Worm (Caenorhabditis elegans) whole organism, late embryonic: ENCODE measurements around the gene Y7A5A.20.
A peak's percentile ranks its signal among the peaks of the same experiment; 100 is the strongest.

Experiments
- C38D4.7 ChIP-seq: fragments of 200-800 bp; sonication (Bioruptor generic); optimal IDR thresholded peaks from 2 replicates; lab custom pipeline; 2018; ENCODE audit warnings: mild to moderate bottlenecking, missing genetic modification characterization, moderate library complexity, missing compliant biosample characterization
- K09A11.1 ChIP-seq: sonication (generic microtip); optimal IDR thresholded peaks from 2 replicates; lab custom pipeline; 2017; ENCODE audit warnings: antibody characterized with exemption, mild to moderate bottlenecking, missing genetic modification characterization, missing compliant biosample characterization; ENCODE audit not compliant: insufficient read depth
- Y22D7AL.16 ChIP-seq: sonication (generic microtip); optimal IDR thresholded peaks from 2 replicates; lab custom pipeline; 2016; ENCODE audit warnings: missing genetic modification characterization, missing compliant biosample characterization
- ceh-18 ChIP-seq: sonication (generic microtip); optimal IDR thresholded peaks from 2 replicates; lab custom pipeline; 2016; ENCODE audit warnings: missing genetic modification characterization, missing compliant biosample characterization
- ceh-2 ChIP-seq: sonication (generic microtip); optimal IDR thresholded peaks from 2 replicates; lab custom pipeline; 2016; ENCODE audit warnings: missing genotype, missing genetic modification characterization, missing compliant biosample characterization
- ceh-22 ChIP-seq: sonication (generic microtip); optimal IDR thresholded peaks from 2 replicates; lab custom pipeline; 2017; ENCODE audit warnings: missing biosample characterization, missing genetic modification characterization
- ceh-30 ChIP-seq: fragments of 150-350 bp; optimal IDR thresholded peaks from 2 replicates; lab custom pipeline; 2014; ENCODE audit warnings: missing biosample characterization, missing genetic modification characterization
- ceh-31 ChIP-seq: sonication (generic microtip); optimal IDR thresholded peaks from 2 replicates; lab custom pipeline; 2016; ENCODE audit warnings: missing genetic modification characterization, missing compliant biosample characterization
- ceh-45 ChIP-seq: fragments of 200-800 bp; sonication (Bioruptor generic); IDR thresholded peaks from 2 replicates; pipeline ENCODE4 v1.3.6; 2022; ENCODE audit warnings: missing genetic modification reagents, missing genetic modification characterization, missing compliant biosample characterization
- ceh-48 ChIP-seq: sonication (generic microtip); optimal IDR thresholded peaks from 2 replicates; lab custom pipeline; 2016; ENCODE audit warnings: missing genetic modification characterization, inconsistent platforms, missing compliant biosample characterization
- ceh-9 ChIP-seq: sonication (generic microtip); optimal IDR thresholded peaks from 2 replicates; lab custom pipeline; 2016; ENCODE audit warnings: mild to moderate bottlenecking, missing genetic modification characterization, inconsistent platforms, missing compliant biosample characterization
- dmd-4 ChIP-seq: sonication (generic microtip); optimal IDR thresholded peaks from 2 replicates; lab custom pipeline; 2016; ENCODE audit warnings: borderline replicate concordance, missing genetic modification characterization, missing compliant biosample characterization
- dve-1 ChIP-seq: sonication (generic microtip); optimal IDR thresholded peaks from 2 replicates; lab custom pipeline; 2017; ENCODE audit warnings: antibody characterized with exemption, mild to moderate bottlenecking, missing genetic modification characterization, missing compliant biosample characterization
- elt-2 ChIP-seq: sonication (generic microtip); optimal IDR thresholded peaks from 2 replicates; lab custom pipeline; 2016; ENCODE audit warnings: missing genetic modification reagents, missing genetic modification characterization, missing compliant biosample characterization
- elt-4 ChIP-seq: sonication (generic microtip); optimal IDR thresholded peaks from 2 replicates; lab custom pipeline; 2016; ENCODE audit warnings: missing genetic modification characterization, missing compliant biosample characterization
- ets-4 ChIP-seq: sonication (generic microtip); optimal IDR thresholded peaks from 2 replicates; lab custom pipeline; 2016; ENCODE audit warnings: missing genetic modification characterization, missing compliant biosample characterization
- eyg-1 ChIP-seq: sonication (generic microtip); optimal IDR thresholded peaks from 2 replicates; lab custom pipeline; 2016; ENCODE audit warnings: missing genotype, missing genetic modification characterization, missing compliant biosample characterization
- fax-1 ChIP-seq: sonication (generic microtip); optimal IDR thresholded peaks from 2 replicates; lab custom pipeline; 2016; ENCODE audit warnings: missing genotype, missing genetic modification characterization, missing compliant biosample characterization
- fkh-6 ChIP-seq: sonication (generic microtip); optimal IDR thresholded peaks from 2 replicates; lab custom pipeline; 2016; ENCODE audit warnings: missing genetic modification characterization, missing compliant biosample characterization
- hlh-13 ChIP-seq: fragments of 200-800 bp; sonication (Bioruptor generic); optimal IDR thresholded peaks from 2 replicates; lab custom pipeline; 2018; ENCODE audit warnings: mild to moderate bottlenecking, missing genetic modification characterization, missing compliant biosample characterization
- hlh-15 ChIP-seq: sonication (generic microtip); optimal IDR thresholded peaks from 2 replicates; lab custom pipeline; 2016; ENCODE audit warnings: missing genetic modification characterization, missing compliant biosample characterization
- hlh-30 ChIP-seq: sonication (generic microtip); optimal IDR thresholded peaks from 2 replicates; lab custom pipeline; 2017; ENCODE audit warnings: antibody characterized with exemption, missing genetic modification characterization, missing compliant biosample characterization; ENCODE audit not compliant: insufficient read depth
- hlh-6 ChIP-seq: sonication (generic microtip); optimal IDR thresholded peaks from 2 replicates; lab custom pipeline; 2016; ENCODE audit warnings: missing genotype, missing genetic modification characterization, missing compliant biosample characterization
- hlh-8 ChIP-seq: sonication (generic microtip); optimal IDR thresholded peaks from 2 replicates; lab custom pipeline; 2016; ENCODE audit warnings: missing genotype, missing genetic modification characterization, missing compliant biosample characterization
- lim-6 ChIP-seq: sonication (generic microtip); optimal IDR thresholded peaks from 2 replicates; lab custom pipeline; 2016; ENCODE audit warnings: missing genetic modification characterization, missing compliant biosample characterization
- lin-11 ChIP-seq: fragments of 200-800 bp; sonication (Bioruptor generic); optimal IDR thresholded peaks from 2 replicates; lab custom pipeline; 2018; ENCODE audit warnings: mild to moderate bottlenecking, missing genetic modification characterization, missing compliant biosample characterization
- mec-3 ChIP-seq: sonication (generic microtip); optimal IDR thresholded peaks from 2 replicates; lab custom pipeline; 2016; ENCODE audit warnings: borderline replicate concordance, missing genetic modification characterization, missing compliant biosample characterization
- nfya-1 ChIP-seq: sonication (generic microtip); optimal IDR thresholded peaks from 2 replicates; lab custom pipeline; 2017; ENCODE audit warnings: missing genetic modification characterization, mild to moderate bottlenecking, missing compliant biosample characterization, antibody characterized with exemption, moderate library complexity
- nhr-232 ChIP-seq: sonication (generic microtip); optimal IDR thresholded peaks from 2 replicates; lab custom pipeline; 2016; ENCODE audit warnings: missing genetic modification characterization, missing compliant biosample characterization
- pag-3 ChIP-seq: sonication (generic microtip); optimal IDR thresholded peaks from 2 replicates; lab custom pipeline; 2016; ENCODE audit warnings: missing compliant biosample characterization, missing genetic modification characterization, borderline replicate concordance
- pat-9 ChIP-seq: fragments of 200-800 bp; sonication (Bioruptor generic); optimal IDR thresholded peaks from 2 replicates; lab custom pipeline; 2018; ENCODE audit warnings: mild to moderate bottlenecking, missing genetic modification characterization, moderate library complexity, missing compliant biosample characterization
- pha-2 ChIP-seq: sonication (generic microtip); optimal IDR thresholded peaks from 2 replicates; lab custom pipeline; 2017; ENCODE audit warnings: mild to moderate bottlenecking, missing genetic modification characterization, missing compliant biosample characterization
- pha-4 ChIP-seq: fragments of 150-350 bp; optimal IDR thresholded peaks from 2 replicates; lab custom pipeline; 2018; ENCODE audit warnings: missing biosample characterization, missing genetic modification reagents, missing genetic modification characterization
- pros-1 ChIP-seq: fragments of 150-350 bp; optimal IDR thresholded peaks from 2 replicates; lab custom pipeline; 2014; ENCODE audit warnings: missing biosample characterization, missing genetic modification reagents, missing genetic modification characterization
- ref-2 ChIP-seq: sonication (generic microtip); optimal IDR thresholded peaks from 2 replicates; lab custom pipeline; 2016; ENCODE audit warnings: missing genetic modification characterization, missing compliant biosample characterization
- rnt-1 ChIP-seq: sonication (generic microtip); optimal IDR thresholded peaks from 2 replicates; lab custom pipeline; 2016; ENCODE audit warnings: missing genetic modification characterization, missing compliant biosample characterization
- sdc-2 ChIP-seq: sonication (generic microtip); optimal IDR thresholded peaks from 2 replicates; lab custom pipeline; 2016; ENCODE audit warnings: missing genotype, missing genetic modification characterization, missing compliant biosample characterization
- sox-2 ChIP-seq: fragments of 200-800 bp; sonication (Bioruptor generic); IDR thresholded peaks from 2 replicates; pipeline ENCODE4 v1.3.6; 2022; ENCODE audit warnings: missing genetic modification reagents, missing genetic modification characterization, missing compliant biosample characterization
- sox-4 ChIP-seq: sonication (generic microtip); optimal IDR thresholded peaks from 2 replicates; lab custom pipeline; 2017; ENCODE audit warnings: mild to moderate bottlenecking, missing genetic modification characterization, inconsistent platforms, missing compliant biosample characterization
- syd-9 ChIP-seq: sonication (generic microtip); optimal IDR thresholded peaks from 2 replicates; lab custom pipeline; 2016; ENCODE audit warnings: mild to moderate bottlenecking, missing genetic modification characterization, moderate library complexity, missing compliant biosample characterization
- tbx-2 ChIP-seq: sonication (generic microtip); optimal IDR thresholded peaks from 2 replicates; lab custom pipeline; 2016; ENCODE audit warnings: missing genetic modification characterization, missing compliant biosample characterization
- tbx-7 ChIP-seq: sonication (generic microtip); optimal IDR thresholded peaks from 2 replicates; lab custom pipeline; 2016; ENCODE audit warnings: missing genotype, missing genetic modification characterization, missing compliant biosample characterization
- unc-3 ChIP-seq, 2 experiments: fragments of 200-800 bp in 1 of 2; sonication (Bioruptor generic) in 1 of 2; sonication (generic microtip) in 1 of 2; conservative IDR thresholded peaks in 1 of 2; optimal IDR thresholded peaks in 1 of 2; 2 replicates each; pipeline versions ENCODE4 v1.3.6 to Lab custom; 2016 to 2022; ENCODE audit warnings: missing compliant biosample characterization in 2 of 2, missing genetic modification characterization in 2 of 2, missing genetic modification reagents in 1 of 2
- unc-42 ChIP-seq: sonication (generic microtip); optimal IDR thresholded peaks from 2 replicates; lab custom pipeline; 2016; ENCODE audit warnings: missing genotype, missing genetic modification characterization, missing compliant biosample characterization
- unc-55 ChIP-seq: sonication (generic microtip); optimal IDR thresholded peaks from 2 replicates; lab custom pipeline; 2017; ENCODE audit warnings: missing biosample characterization, missing genetic modification reagents, missing genetic modification characterization
- zip-5 ChIP-seq: sonication (generic microtip); optimal IDR thresholded peaks from 2 replicates; lab custom pipeline; 2016; ENCODE audit warnings: missing genetic modification characterization, missing compliant biosample characterization

Y7A5A.20 gene

DNA sequence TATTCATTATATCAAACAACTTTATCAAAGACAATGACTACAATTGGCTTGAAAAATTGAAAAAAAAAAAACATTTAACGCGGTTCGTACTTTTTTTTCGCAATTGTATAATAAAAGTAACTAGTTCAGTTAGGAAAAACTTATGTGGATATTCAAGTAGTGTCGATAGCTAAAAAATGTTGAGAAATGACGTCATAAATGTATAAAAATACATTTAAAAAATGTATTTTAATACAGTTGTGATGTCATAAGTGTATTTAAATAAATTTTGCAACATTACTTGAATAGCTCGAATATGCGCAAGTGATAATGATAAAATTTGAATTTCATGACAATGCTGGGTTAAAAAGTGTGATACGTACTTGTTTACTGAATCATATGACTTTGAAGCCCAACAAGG lies 3.4 kb downstream of the Y7A5A.20 start:
- TF ChIP-seq sox-4 (tag; lab: Kevin White, UChicago) (no peak), ceh-48 (no peak), pros-1 (tag; lab: Kevin White, UChicago) (no peak), sdc-2 (tag; lab: Kevin White, UChicago) (no peak), syd-9 (tag; lab: Kevin White, UChicago) (no peak), sox-2 (GFP tag; lab: Robert Waterston, UW) (no peak), hlh-8 (tag; lab: Kevin White, UChicago) (no peak), fkh-6 (tag; lab: Kevin White, UChicago) (no peak)

- peak; percentile 41 for TF ChIP-seq elt-2
- no peak for TF ChIP-seq ceh-2 (tag; lab: Kevin White, UChicago)
Measured at ce11 chrX:15838496-15838948, 10.4 kb downstream of the Y7A5A.20 start, which contains the start of gene acox-1.6. acox-1.6 (minus strand) TSS chrX:15838546.

- TF ChIP-seq pha-4 (no peak), syd-9 (tag; lab: Kevin White, UChicago) (peak; percentile 81), hlh-6 (tag; lab: Kevin White, UChicago) (peak; percentile 61), hlh-13 (no peak), hlh-15 (tag; lab: Kevin White, UChicago) (no peak), zip-5 (tag; lab: Kevin White, UChicago) (no peak), pat-9 (tag; lab: Kevin White, UChicago) (peak; percentile 49), lim-6 (no peak), pag-3 (tag; lab: Kevin White, UChicago) (peak; percentile 52), lin-11 (peak; percentile 13), fkh-6 (tag; lab: Kevin White, UChicago) (peak; percentile 24), ceh-31 (tag; lab: Kevin White, UChicago) (peak; percentile 97), ceh-22 (tag; lab: Kevin White, UChicago) (peak; percentile 88), hlh-30 (tag; lab: Kevin White, UChicago) (peak; percentile 74), C38D4.7 (peak; percentile 28), tbx-2 (tag; lab: Kevin White, UChicago) (peak; percentile 97), sdc-2 (tag; lab: Kevin White, UChicago) (peak; percentile 93), ceh-18 (tag; lab: Kevin White, UChicago) (peak; percentile 97), fax-1 (tag; lab: Kevin White, UChicago) (peak; percentile 43), pha-2 (tag; lab: Kevin White, UChicago) (peak; percentile 67), ets-4 (tag; lab: Kevin White, UChicago) (peak; percentile 78), ceh-9 (tag; lab: Kevin White, UChicago) (no peak), dve-1 (tag; lab: Kevin White, UChicago) (peak; percentile 78), dmd-4 (tag; lab: Kevin White, UChicago) (peak; percentile 75), ceh-45 (no peak), K09A11.1 (tag; lab: Kevin White, UChicago) (peak; percentile 44), ceh-30 (tag; lab: Kevin White, UChicago) (no peak), unc-3 (GFP tag; conservative IDR thresholded peaks at IDR 0.05; lab: Robert Waterston, UW) (peak; percentile 44; the same call in 1 of the 2 replicates), unc-3 (tag; optimal IDR thresholded peaks at IDR 0.05; lab: Kevin White, UChicago) (peak; percentile 62), eyg-1 (peak; percentile 55), ceh-2 (tag; lab: Kevin White, UChicago) (peak; percentile 81), elt-4 (tag; lab: Kevin White, UChicago) (no peak), nhr-232 (tag; lab: Kevin White, UChicago) (peak; percentile 48), sox-2 (GFP tag; lab: Robert Waterston, UW) (no peak), unc-55 (GFP tag; lab: Kevin White, UChicago) (peak; percentile 78), tbx-7 (peak; percentile 74), unc-42 (tag; lab: Kevin White, UChicago) (peak; percentile 81), ref-2 (tag; lab: Kevin White, UChicago) (peak; percentile 96), Y22D7AL.16 (tag; lab: Kevin White, UChicago) (no peak), mec-3 (peak; percentile 66), rnt-1 (peak; percentile 94), nfya-1 (tag; lab: Kevin White, UChicago) (peak; percentile 99)
Measured at ce11 chrX:15841086-15841622, 13.0 kb downstream of the Y7A5A.20 start, which contains the start of gene serp-1.1. serp-1.1 (plus strand) TSS chrX:15841572.
